Worm (Caenorhabditis elegans): Measurements from ENCODE around the gene srz-66.

DNA sequence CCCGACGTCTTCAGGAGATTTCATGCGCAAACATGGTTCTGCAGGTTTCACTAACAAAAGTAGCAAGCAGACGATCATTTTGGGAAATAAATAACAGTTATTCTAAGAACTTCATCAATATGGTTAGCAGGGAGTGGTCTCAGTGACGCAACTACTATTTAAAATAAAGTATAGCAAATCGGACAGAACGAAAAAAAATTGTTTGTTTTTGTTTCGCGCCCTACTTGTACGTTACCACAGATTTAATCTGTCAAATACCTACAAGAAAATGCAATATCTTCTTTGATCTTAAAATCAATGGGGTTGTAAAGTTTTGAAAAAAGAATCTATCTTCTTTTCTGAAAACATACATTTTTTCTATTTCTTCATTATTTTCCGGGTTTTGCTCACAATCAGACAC is 31.6 kb upstream of the srz-66 start, which contains the start of gene srz-96:
- no peak for TF ChIP-seq mdl-1 (tag; optimal IDR thresholded peaks at IDR 0.05)
- no peak for TF ChIP-seq nhr-237 (tag; optimal IDR thresholded peaks at IDR 0.05)
- no peak for TF ChIP-seq R02D3.7 (tag; optimal IDR thresholded peaks at IDR 0.05)
- no peak for TF ChIP-seq ceh-82 (tag; optimal IDR thresholded peaks at IDR 0.05)
- TF ChIP-seq nhr-11 (tag; optimal IDR thresholded peaks at IDR 0.05), result no peak
- TF ChIP-seq ztf-11 (tag; optimal IDR thresholded peaks at IDR 0.05), result no peak
